Worm (Caenorhabditis elegans): Measurements from ENCODE around the gene srh-10.
A peak's percentile ranks its signal among the peaks of the same experiment; 100 is the strongest.

The srh-10 gene

DNA sequence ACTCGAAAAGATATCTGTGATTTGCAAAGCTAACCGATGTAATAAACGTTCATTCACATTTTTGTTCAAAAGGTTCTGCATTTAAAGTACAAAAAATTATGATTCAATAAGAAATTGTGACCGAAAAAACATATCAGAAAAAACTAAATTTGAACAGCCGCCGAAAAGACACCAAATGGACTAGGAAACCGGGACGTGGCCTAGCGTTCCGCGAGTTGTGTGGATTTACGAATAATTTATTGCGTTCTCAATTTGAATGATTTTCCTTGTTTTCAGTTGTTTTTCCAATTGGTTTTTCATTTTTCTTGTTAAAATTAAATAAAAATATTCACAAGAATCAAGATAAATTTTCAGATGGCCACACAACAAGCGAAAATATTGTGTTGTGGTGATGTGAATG lies 40.5 kb upstream of the srh-10 start, which contains the start of gene cwf-19L1:
cwf-19L1 (plus strand) TSS at position 355 of the 400 bp plus-strand sequence.
- TF ChIP-seq snpc-4 (tag; optimal IDR thresholded peaks at IDR 0.05) (peak; percentile 24), nhr-12 (tag; optimal IDR thresholded peaks at IDR 0.05) (no peak), lin-15B (tag; optimal IDR thresholded peaks at IDR 0.05) (peak; percentile 63), elt-3 (tag; optimal IDR thresholded peaks at IDR 0.05) (peak in 2 of 6 experiments; percentile 1 to 29), sup-37 (GFP tag; optimal IDR thresholded peaks at IDR 0.05) (no peak), pqm-1 (tag; optimal IDR thresholded peaks at IDR 0.05) (no peak), zip-4 (GFP tag; optimal IDR thresholded peaks at IDR 0.05) (no peak), fos-1 (tag; optimal IDR thresholded peaks at IDR 0.05) (no peak), nhr-20 (tag; optimal IDR thresholded peaks at IDR 0.05) (peak; percentile 73), ceh-90 (tag; optimal IDR thresholded peaks at IDR 0.05) (peak; percentile 88), unc-30 (tag; optimal IDR thresholded peaks at IDR 0.05) (no peak), ets-5 (GFP tag; IDR thresholded peaks at IDR 0.05) (no peak), nhr-47 (tag; optimal IDR thresholded peaks at IDR 0.05) (peak; percentile 82), xbp-1 (tag; optimal IDR thresholded peaks at IDR 0.05) (peak; percentile 99), zag-1 (tag; optimal IDR thresholded peaks at IDR 0.05) (no peak), pag-3 (tag; optimal IDR thresholded peaks at IDR 0.05; ENCODE audit: borderline replicate concordance, insufficient read depth) (no peak), mab-9 (GFP tag; IDR thresholded peaks at IDR 0.05) (peak; percentile 54), ceh-63 (GFP tag; optimal IDR thresholded peaks at IDR 0.05) (no peak), blmp-1 (tag; optimal IDR thresholded peaks at IDR 0.05) (peak; percentile 61), elt-2 (tag; optimal IDR thresholded peaks at IDR 0.05) (peak; percentile 24), efl-3 (GFP tag; optimal IDR thresholded peaks at IDR 0.05) (no peak), pax-3 (tag; optimal IDR thresholded peaks at IDR 0.05) (no peak), egl-13 (tag; optimal IDR thresholded peaks at IDR 0.05) (peak; percentile 68), unc-86 (tag; optimal IDR thresholded peaks at IDR 0.05) (peak; percentile 40), nhr-11 (tag; optimal IDR thresholded peaks at IDR 0.05) (no peak), snu-23 (GFP tag; optimal IDR thresholded peaks at IDR 0.05) (peak; percentile 75), nhr-28 (tag; optimal IDR thresholded peaks at IDR 0.05) (no peak), tlp-1 (tag; optimal IDR thresholded peaks at IDR 0.05) (no peak), grh-1 (GFP tag; IDR thresholded peaks at IDR 0.05) (peak; percentile 45; the same call in 1 of the 2 replicates), aly-2 (tag; optimal IDR thresholded peaks at IDR 0.05) (no peak), F16B12.6 (tag; optimal IDR thresholded peaks at IDR 0.05) (peak; percentile 43), vab-15 (tag; optimal IDR thresholded peaks at IDR 0.05) (no peak), rnt-1 (tag; optimal IDR thresholded peaks at IDR 0.05) (peak; percentile 96), nhr-90 (tag; optimal IDR thresholded peaks at IDR 0.05; ENCODE audit: poor library complexity) (peak; percentile 79), nhr-19 (GFP tag; conservative IDR thresholded peaks at IDR 0.05) (peak; percentile 66), efl-1 (optimal IDR thresholded peaks at IDR 0.05) (peak; percentile 92 to 95), efl-1 (GFP tag; optimal IDR thresholded peaks at IDR 0.05 in 1 of 2) (peak; percentile 94 to 99), ces-1 (GFP tag; optimal IDR thresholded peaks at IDR 0.05) (no peak), unc-98 (GFP tag; IDR thresholded peaks at IDR 0.05) (peak; percentile 6; the same call in 1 of the 2 replicates), egl-27 (tag; optimal IDR thresholded peaks at IDR 0.05) (no peak), C34B4.2 (tag; optimal IDR thresholded peaks at IDR 0.05) (no peak), hlh-17 (GFP tag; optimal IDR thresholded peaks at IDR 0.05; ENCODE audit: borderline replicate concordance) (no peak), mdl-1 (tag; optimal IDR thresholded peaks at IDR 0.05) (peak in 1 of 2 experiments; percentile 63), mep-1 (tag; optimal IDR thresholded peaks at IDR 0.05) (peak; percentile 53), ceh-82 (tag; optimal IDR thresholded peaks at IDR 0.05) (peak; percentile 18 to 65 (median 60)), sox-4 (tag; optimal IDR thresholded peaks at IDR 0.05) (peak; percentile 65), ztf-11 (tag; optimal IDR thresholded peaks at IDR 0.05) (peak in 1 of 2 experiments; percentile 79), aha-1 (tag; optimal IDR thresholded peaks at IDR 0.05) (no peak), irx-1 (tag; optimal IDR thresholded peaks at IDR 0.05) (peak; percentile 77), swsn-7 (tag; optimal IDR thresholded peaks at IDR 0.05) (peak; percentile 68), lin-14 (GFP tag; optimal IDR thresholded peaks at IDR 0.05) (peak; percentile 81), nhr-71 (tag; optimal IDR thresholded peaks at IDR 0.05) (peak; percentile 79), nhr-85 (tag) (peak; percentile 88)

Data from whole organism, L1 larva.